Worm (Caenorhabditis elegans) whole organism, L1 larva: ENCODE measurements around the gene F54C9.3.

Source experiments
- C16A3.4 ChIP-seq: fragments of 150-350 bp; optimal IDR thresholded peaks from 2 replicates; lab custom pipeline; 2014; ENCODE audit warnings: missing biosample characterization, missing genetic modification characterization
- C34B4.2 ChIP-seq: sonication (generic microtip); optimal IDR thresholded peaks from 2 replicates; lab custom pipeline; 2017; ENCODE audit warnings: mild to moderate bottlenecking, missing genetic modification characterization, missing compliant biosample characterization
- F16B12.6 ChIP-seq: fragments of 150-350 bp; optimal IDR thresholded peaks from 2 replicates; lab custom pipeline; 2014; ENCODE audit warnings: missing biosample characterization, missing genetic modification characterization
- Y116A8C.19 ChIP-seq: sonication (generic microtip); optimal IDR thresholded peaks from 2 replicates; lab custom pipeline; 2016; ENCODE audit warnings: missing compliant biosample characterization, missing genetic modification characterization, borderline replicate concordance
- aha-1 ChIP-seq: fragments of 150-350 bp; optimal IDR thresholded peaks from 2 replicates; lab custom pipeline; 2014; ENCODE audit warnings: missing biosample characterization, missing genetic modification characterization
- ama-1 ChIP-seq: fragments of 150-350 bp; optimal IDR thresholded peaks from 2 replicates; lab custom pipeline; 2014
- blmp-1 ChIP-seq: fragments of 150-350 bp; optimal IDR thresholded peaks from 2 replicates; lab custom pipeline; 2014; ENCODE audit warnings: missing biosample characterization, missing genetic modification characterization
- ceh-82 ChIP-seq, 3 experiments: fragments of 150-350 bp in 1 of 3; sonication (generic microtip) in 2 of 3; optimal IDR thresholded peaks; 2 replicates each; lab custom pipeline; 2014 to 2017; ENCODE audit warnings: missing biosample characterization in 3 of 3, missing genetic modification characterization in 3 of 3
- ceh-90 ChIP-seq: sonication (generic microtip); optimal IDR thresholded peaks from 2 replicates; lab custom pipeline; 2016; ENCODE audit warnings: missing genetic modification characterization, missing compliant biosample characterization
- dpl-1 ChIP-seq, 3 experiments: fragments of 150-350 bp in 2 of 3; sonication (generic microtip) in 1 of 3; optimal IDR thresholded peaks; 2 replicates each; lab custom pipeline; 2014 to 2017; ENCODE audit warnings: missing biosample characterization in 3 of 3, missing genetic modification characterization in 3 of 3, missing genetic modification reagents in 3 of 3
- egl-13 ChIP-seq: sonication (generic microtip); optimal IDR thresholded peaks from 2 replicates; lab custom pipeline; 2016; ENCODE audit warnings: missing genotype, missing genetic modification reagents, missing genetic modification characterization, missing compliant biosample characterization
- egl-27 ChIP-seq, 2 experiments: fragments of 150-350 bp in 1 of 2; sonication (generic microtip); optimal IDR thresholded peaks; 3 replicates each; lab custom pipeline; 2017 to 2018; ENCODE audit warnings: missing biosample characterization in 2 of 2, missing genetic modification characterization in 2 of 2, missing genetic modification reagents in 2 of 2
- ets-5 ChIP-seq: fragments of 200-800 bp; sonication (Bioruptor generic); IDR thresholded peaks from 2 replicates; pipeline ENCODE4 v1.3.6; 2022; ENCODE audit warnings: missing genetic modification characterization, missing compliant biosample characterization
- fkh-10 ChIP-seq: sonication (generic microtip); optimal IDR thresholded peaks from 2 replicates; lab custom pipeline; 2017; ENCODE audit warnings: missing biosample characterization, missing genetic modification reagents, missing genetic modification characterization
- fkh-4 ChIP-seq: sonication (generic microtip); optimal IDR thresholded peaks from 2 replicates; lab custom pipeline; 2016; ENCODE audit warnings: missing compliant biosample characterization, missing genetic modification characterization, borderline replicate concordance
- fos-1 ChIP-seq: fragments of 150-350 bp; optimal IDR thresholded peaks from 2 replicates; lab custom pipeline; 2014; ENCODE audit warnings: missing biosample characterization, missing genetic modification characterization
- grh-1 ChIP-seq: fragments of 200-800 bp; sonication (Bioruptor generic); IDR thresholded peaks from 2 replicates; pipeline ENCODE4 v1.3.6; 2022; ENCODE audit warnings: missing genetic modification reagents, missing genetic modification characterization, missing compliant biosample characterization
- hlh-17 ChIP-seq: fragments of 200-800 bp; sonication (Bioruptor generic); optimal IDR thresholded peaks from 2 replicates; lab custom pipeline; 2018; ENCODE audit warnings: missing genetic modification characterization, mild to moderate bottlenecking, missing compliant biosample characterization, moderate library complexity, borderline replicate concordance
- irx-1 ChIP-seq: sonication (generic microtip); optimal IDR thresholded peaks from 2 replicates; lab custom pipeline; 2016; ENCODE audit warnings: missing genetic modification characterization, missing compliant biosample characterization
- isw-1 ChIP-seq: fragments of 200-800 bp; sonication (Bioruptor generic); IDR thresholded peaks from 2 replicates; pipeline ENCODE4 v1.3.6; 2022; ENCODE audit warnings: missing genetic modification characterization, missing compliant biosample characterization
- jun-1 ChIP-seq: fragments of 150-350 bp; optimal IDR thresholded peaks from 2 replicates; lab custom pipeline; 2014; ENCODE audit warnings: missing biosample characterization, missing genetic modification reagents, missing genetic modification characterization
- lin-14 ChIP-seq: fragments of 200-800 bp; sonication (Bioruptor generic); optimal IDR thresholded peaks from 2 replicates; lab custom pipeline; 2018; ENCODE audit warnings: mild to moderate bottlenecking, missing genetic modification characterization, moderate library complexity, missing compliant biosample characterization
- lin-35 ChIP-seq, 2 experiments: fragments of 150-350 bp; optimal IDR thresholded peaks; 2 replicates each; lab custom pipeline; 2014; ENCODE audit warnings: missing biosample characterization in 2 of 2, missing genetic modification characterization in 2 of 2, missing genetic modification reagents in 2 of 2
- lir-3 ChIP-seq: sonication (generic microtip); optimal IDR thresholded peaks from 2 replicates; lab custom pipeline; 2016; ENCODE audit warnings: mild to moderate bottlenecking, missing genetic modification characterization, moderate library complexity, missing compliant biosample characterization; ENCODE audit not compliant: poor library complexity
- lsy-2 ChIP-seq, 2 experiments: fragments of 150-350 bp; optimal IDR thresholded peaks; 2 replicates each; lab custom pipeline; 2014; ENCODE audit warnings: missing biosample characterization in 2 of 2, missing genetic modification characterization in 2 of 2
- mab-9 ChIP-seq: fragments of 200-800 bp; sonication (Bioruptor generic); IDR thresholded peaks from 2 replicates; pipeline ENCODE4 v1.3.6; 2022; ENCODE audit warnings: missing genetic modification reagents, missing genetic modification characterization, missing compliant biosample characterization
- mep-1 ChIP-seq: fragments of 150-350 bp; optimal IDR thresholded peaks from 2 replicates; lab custom pipeline; 2014; ENCODE audit warnings: missing biosample characterization, missing genetic modification characterization
- nhr-11 ChIP-seq: fragments of 150-350 bp; optimal IDR thresholded peaks from 2 replicates; lab custom pipeline; 2014; ENCODE audit warnings: missing biosample characterization, missing genetic modification characterization
- nhr-12 ChIP-seq: sonication (generic microtip); optimal IDR thresholded peaks from 2 replicates; lab custom pipeline; 2017; ENCODE audit warnings: missing biosample characterization, missing genetic modification characterization
- nhr-71 ChIP-seq: sonication (generic microtip); optimal IDR thresholded peaks from 2 replicates; lab custom pipeline; 2016; ENCODE audit warnings: mild to moderate bottlenecking, missing genetic modification characterization, moderate library complexity, missing compliant biosample characterization
- nhr-84 ChIP-seq: sonication (generic microtip); optimal IDR thresholded peaks from 2 replicates; lab custom pipeline; 2017; ENCODE audit warnings: missing biosample characterization, missing genetic modification characterization
- nhr-90 ChIP-seq: sonication (generic microtip); optimal IDR thresholded peaks from 2 replicates; lab custom pipeline; 2016; ENCODE audit warnings: mild to moderate bottlenecking, missing genetic modification characterization, missing compliant biosample characterization; ENCODE audit not compliant: poor library complexity
- pag-3 ChIP-seq: sonication (generic microtip); optimal IDR thresholded peaks from 2 replicates; lab custom pipeline; 2017; ENCODE audit warnings: missing genetic modification characterization, mild to moderate bottlenecking, missing compliant biosample characterization, antibody characterized with exemption, borderline replicate concordance; ENCODE audit not compliant: insufficient read depth
- pax-3 ChIP-seq: fragments of 200-800 bp; sonication (Bioruptor generic); optimal IDR thresholded peaks from 2 replicates; lab custom pipeline; 2018; ENCODE audit warnings: mild to moderate bottlenecking, missing genetic modification characterization, moderate library complexity, missing compliant biosample characterization
- pqm-1 ChIP-seq: sonication (generic microtip); optimal IDR thresholded peaks from 3 replicates; lab custom pipeline; 2017; ENCODE audit warnings: missing biosample characterization, missing genetic modification characterization
- rnt-1 ChIP-seq: sonication (generic microtip); optimal IDR thresholded peaks from 2 replicates; lab custom pipeline; 2016; ENCODE audit warnings: mild to moderate bottlenecking, missing genetic modification characterization, moderate library complexity, missing compliant biosample characterization
- skn-1 ChIP-seq: fragments of 150-350 bp; optimal IDR thresholded peaks from 2 replicates; lab custom pipeline; 2014; ENCODE audit warnings: missing biosample characterization, missing genetic modification characterization
- snpc-4 ChIP-seq: fragments of 150-350 bp; optimal IDR thresholded peaks from 2 replicates; lab custom pipeline; 2014; ENCODE audit warnings: missing biosample characterization, missing genetic modification characterization
- snu-23 ChIP-seq: sonication (generic microtip); optimal IDR thresholded peaks from 2 replicates; lab custom pipeline; 2016; ENCODE audit warnings: missing genetic modification characterization, missing compliant biosample characterization
- sox-4 ChIP-seq: sonication (generic microtip); optimal IDR thresholded peaks from 2 replicates; lab custom pipeline; 2016; ENCODE audit warnings: missing genetic modification characterization, missing compliant biosample characterization
- swsn-7 ChIP-seq: sonication (generic microtip); optimal IDR thresholded peaks from 2 replicates; lab custom pipeline; 2016; ENCODE audit warnings: missing genetic modification characterization, missing compliant biosample characterization
- unc-130 ChIP-seq: fragments of 150-350 bp; optimal IDR thresholded peaks from 2 replicates; lab custom pipeline; 2017; ENCODE audit warnings: missing biosample characterization, missing genetic modification characterization, inconsistent platforms
- unc-86 ChIP-seq: sonication (generic microtip); optimal IDR thresholded peaks from 2 replicates; lab custom pipeline; 2016; ENCODE audit warnings: missing genetic modification characterization, missing compliant biosample characterization
- unc-98 ChIP-seq: fragments of 200-800 bp; sonication (Bioruptor generic); IDR thresholded peaks from 2 replicates; pipeline ENCODE4 v1.3.6; 2022; ENCODE audit warnings: missing genetic modification characterization, missing compliant biosample characterization
- ztf-11 ChIP-seq, 2 experiments: sonication (generic microtip); optimal IDR thresholded peaks; 2 replicates each; lab custom pipeline; 2016 to 2017; ENCODE audit warnings: missing genetic modification characterization in 2 of 2, missing biosample characterization in 1 of 2, missing compliant biosample characterization in 1 of 2
- ztf-4 ChIP-seq: fragments of 150-350 bp; optimal IDR thresholded peaks from 2 replicates; lab custom pipeline; 2014; ENCODE audit warnings: missing biosample characterization, missing genetic modification characterization

F54C9.3 gene

DNA sequence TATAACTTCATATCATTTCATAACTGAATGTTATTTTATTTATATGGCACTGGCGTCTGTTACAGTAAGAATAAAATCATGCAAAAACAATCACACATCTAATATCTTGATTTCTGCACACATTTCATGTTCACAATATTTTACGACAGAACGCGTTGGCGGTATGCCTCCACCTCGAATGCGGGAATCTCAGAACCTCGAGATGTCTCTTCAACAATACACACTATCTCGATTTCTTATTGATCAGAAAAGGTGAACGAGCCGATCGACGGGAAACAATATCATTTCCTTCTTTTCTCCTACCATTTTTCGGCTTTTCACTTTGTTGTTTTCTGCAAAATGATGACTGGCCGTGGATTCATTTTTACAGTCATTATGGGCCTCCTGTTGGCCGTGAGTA lies 41.0 kb upstream of the F54C9.3 start, which contains the start of gene F28C6.10:
Gene F28C6.10 (plus strand): TSS at position 301 of the 400 bp plus-strand sequence.
- no peak for TF ChIP-seq C34B4.2 (tag; lab: Kevin White, UChicago)
- no peak for TF ChIP-seq fos-1 (tag; lab: Kevin White, UChicago)
- no peak for TF ChIP-seq nhr-71 (tag; lab: Kevin White, UChicago)
- no peak for TF ChIP-seq rnt-1
- no peak for TF ChIP-seq mep-1 (tag; lab: Kevin White, UChicago)
- no peak for TF ChIP-seq lin-14 (GFP tag; lab: Kevin White, UChicago)
- no peak for TF ChIP-seq lsy-2 (tag; optimal IDR thresholded peaks at IDR 0.05; lab: Kevin White, UChicago)
- no peak for TF ChIP-seq ztf-4 (tag; lab: Kevin White, UChicago)
- TF ChIP-seq pqm-1 (tag; lab: Kevin White, UChicago) = no peak
- no peak for TF ChIP-seq egl-27 (tag; optimal IDR thresholded peaks at IDR 0.05; lab: Kevin White, UChicago)
- no peak for TF ChIP-seq dpl-1 (GFP tag; optimal IDR thresholded peaks at IDR 0.05; lab: Kevin White, UChicago)
- TF ChIP-seq nhr-12 = no peak
- no peak for TF ChIP-seq fkh-4 (tag; lab: Kevin White, UChicago)
- no peak for TF ChIP-seq jun-1 (tag; lab: Kevin White, UChicago)
- no peak for TF ChIP-seq isw-1
- no peak for TF ChIP-seq ceh-90 (tag; lab: Kevin White, UChicago)
- TF ChIP-seq fkh-10 (GFP tag; lab: Kevin White, UChicago) = no peak
- no peak for TF ChIP-seq nhr-11 (tag; lab: Kevin White, UChicago)
- TF ChIP-seq sox-4 (tag; lab: Kevin White, UChicago) = no peak
- TF ChIP-seq ets-5 (GFP tag; lab: Robert Waterston, UW) = no peak

- TF ChIP-seq ceh-82 (tag; optimal IDR thresholded peaks at IDR 0.05; lab: Kevin White, UChicago) (no peak), pax-3 (tag; lab: Kevin White, UChicago) (no peak), lir-3 (tag; lab: Kevin White, UChicago) (no peak), unc-130 (tag; lab: Kevin White, UChicago) (no peak), egl-13 (no peak), ztf-11 (tag; optimal IDR thresholded peaks at IDR 0.05; lab: Kevin White, UChicago) (no peak), nhr-84 (tag; lab: Kevin White, UChicago) (no peak), egl-27 (tag; optimal IDR thresholded peaks at IDR 0.05; lab: Kevin White, UChicago) (no peak), irx-1 (tag; lab: Kevin White, UChicago) (no peak), nhr-90 (tag; lab: Kevin White, UChicago) (no peak), F16B12.6 (tag; lab: Kevin White, UChicago) (no peak), swsn-7 (tag; lab: Kevin White, UChicago) (no peak)
These were observed 39.9 kb upstream of the F54C9.3 start, which contains the start of gene F28C6.8 for ce11 chrII:8606549-8606948. F28C6.8 (plus strand) TSS chrII:8606849.

ce11 chrII:8603567-8604359 lies 37.1 kb upstream of the F54C9.3 start, which contains the start of gene suf-1:
suf-1 (plus strand) TSS chrII:8603846.
- no peak for TF ChIP-seq ztf-4 (tag; lab: Kevin White, UChicago)
- TF ChIP-seq ztf-11 (tag; optimal IDR thresholded peaks at IDR 0.05; lab: Kevin White, UChicago) = no peak
- TF ChIP-seq snu-23 = peak; percentile 42
- TF ChIP-seq pag-3 (tag; lab: Kevin White, UChicago) = no peak
- no peak for TF ChIP-seq nhr-84 (tag; lab: Kevin White, UChicago)
- TF ChIP-seq F16B12.6 (tag; lab: Kevin White, UChicago) = peak; percentile 78
- no peak for TF ChIP-seq snpc-4 (tag; lab: Kevin White, UChicago)
- TF ChIP-seq grh-1 = 0 out of 2 replicates have a peak, but pooled peaks have one; percentile 25
- TF ChIP-seq mab-9 = no peak
- peak; percentile 1 to 47 for TF ChIP-seq lin-35 (GFP tag; optimal IDR thresholded peaks at IDR 0.05; lab: Kevin White, UChicago)
- TF ChIP-seq C16A3.4 (tag; lab: Kevin White, UChicago) = no peak
- no peak for TF ChIP-seq skn-1 (tag; lab: Kevin White, UChicago)
- no peak for TF ChIP-seq unc-98 (GFP tag; lab: Robert Waterston, UW)
- no peak for TF ChIP-seq aha-1 (tag; lab: Kevin White, UChicago)
- TF ChIP-seq lsy-2 (tag; optimal IDR thresholded peaks at IDR 0.05; lab: Kevin White, UChicago) = peak; percentile 43 to 85
- peak; percentile 35 for TF ChIP-seq blmp-1 (tag; lab: Kevin White, UChicago)
- TF ChIP-seq nhr-11 (tag; lab: Kevin White, UChicago) = no peak
- TF ChIP-seq dpl-1 (GFP tag; optimal IDR thresholded peaks at IDR 0.05; lab: Kevin White, UChicago) = peak in 2 of 3 experiments; percentile 22 to 44
- TF ChIP-seq Y116A8C.19 = no peak
- TF ChIP-seq nhr-90 (tag; lab: Kevin White, UChicago) = peak; percentile 42
- no peak for TF ChIP-seq unc-86 (tag; lab: Kevin White, UChicago)
- no peak for TF ChIP-seq hlh-17 (GFP tag; lab: Kevin White, UChicago)
- peak; percentile 78 for TF ChIP-seq ama-1
